Worm (Caenorhabditis elegans) whole organism, L4 larva: ENCODE data around the gene F52G3.8.

ENCODE experiments used
- ZK546.5 ChIP-seq, 2 experiments: sonication (generic microtip); optimal IDR thresholded peaks; 2 replicates each; lab custom pipeline; 2017; ENCODE audit warnings: missing biosample characterization in 2 of 2, missing genetic modification characterization in 2 of 2
- ama-1 ChIP-seq: fragments of 150-350 bp; optimal IDR thresholded peaks from 2 replicates; lab custom pipeline; 2014; ENCODE audit warnings: inconsistent platforms, mixed read lengths
- ceh-20 ChIP-seq: fragments of 200-800 bp; sonication (Bioruptor generic); IDR thresholded peaks from 2 replicates; pipeline ENCODE4 v1.3.6; 2022; ENCODE audit warnings: missing genetic modification reagents, missing genetic modification characterization, missing compliant biosample characterization
- daf-12 ChIP-seq: fragments of 150-350 bp; optimal IDR thresholded peaks from 2 replicates; lab custom pipeline; 2014; ENCODE audit warnings: missing biosample characterization, missing genetic modification reagents, missing genetic modification characterization
- dpl-1 ChIP-seq: fragments of 150-350 bp; optimal IDR thresholded peaks from 2 replicates; lab custom pipeline; 2014; ENCODE audit warnings: missing biosample characterization, missing genetic modification reagents, missing genetic modification characterization
- fos-1 ChIP-seq: fragments of 150-350 bp; optimal IDR thresholded peaks from 2 replicates; lab custom pipeline; 2014; ENCODE audit warnings: missing biosample characterization, missing genetic modification characterization
- lin-38 ChIP-seq: fragments of 200-800 bp; sonication (Bioruptor generic); IDR thresholded peaks from 2 replicates; pipeline ENCODE4 v1.3.6; 2022; ENCODE audit warnings: missing genetic modification reagents, missing genetic modification characterization, missing compliant biosample characterization
- mdl-1 ChIP-seq, 2 experiments: fragments of 150-350 bp in 1 of 2; sonication (generic microtip) in 1 of 2; optimal IDR thresholded peaks; 2 replicates each; lab custom pipeline; 2014 to 2017; ENCODE audit warnings: missing biosample characterization in 2 of 2, missing genetic modification characterization in 2 of 2
- pha-4 ChIP-seq, 2 experiments: fragments of 150-350 bp in 1 of 2; fragments of 200-800 bp in 1 of 2; sonication (Bioruptor generic) in 1 of 2; IDR thresholded peaks in 1 of 2; optimal IDR thresholded peaks in 1 of 2; 2 replicates each; pipeline versions ENCODE4 v1.3.6 to Lab custom; 2014 to 2022; ENCODE audit warnings: missing genetic modification characterization in 2 of 2, missing genetic modification reagents in 2 of 2, missing biosample characterization in 1 of 2, missing compliant biosample characterization in 1 of 2
- tag-97 ChIP-seq: fragments of 200-800 bp; sonication (Bioruptor generic); IDR thresholded peaks from 2 replicates; pipeline ENCODE4 v1.3.6; 2022; ENCODE audit warnings: missing genetic modification characterization, missing compliant biosample characterization
- unc-130 ChIP-seq: sonication (generic microtip); optimal IDR thresholded peaks from 2 replicates; lab custom pipeline; 2016; ENCODE audit warnings: missing genetic modification reagents, missing genetic modification characterization, missing compliant biosample characterization
- unc-62 ChIP-seq, 3 experiments: fragments of 150-350 bp in 1 of 3; sonication (generic microtip); optimal IDR thresholded peaks in 2 of 3; peaks in 1 of 3; 1 replicate in 1 of 3; 2 replicates in 2 of 3; lab custom pipeline; 2014 to 2017; ENCODE audit warnings: missing biosample characterization in 3 of 3, missing genetic modification characterization in 3 of 3, missing genetic modification reagents in 3 of 3, missing genotype in 1 of 3
- zag-1 ChIP-seq: fragments of 150-350 bp; optimal IDR thresholded peaks from 2 replicates; lab custom pipeline; 2014; ENCODE audit warnings: missing biosample characterization, missing genetic modification characterization
- ztf-11 ChIP-seq: fragments of 150-350 bp; optimal IDR thresholded peaks from 2 replicates; lab custom pipeline; 2014; ENCODE audit warnings: missing biosample characterization, missing genetic modification characterization

ce11 chrX:16930663-16931097 is 22.1 kb downstream of the F52G3.8 start:
- TF ChIP-seq fos-1 (tag; lab: Kevin White, UChicago), result no peak
- TF ChIP-seq mdl-1 (tag; optimal IDR thresholded peaks at IDR 0.05; lab: Kevin White, UChicago), result peak in 1 of 2 experiments; percentile 11
- TF ChIP-seq dpl-1, result no peak
- peak; percentile 70; the same call in 1 of the 2 replicates for TF ChIP-seq ceh-20 (GFP tag; lab: Robert Waterston, UW)
- TF ChIP-seq ztf-11, result no peak
- no peak for TF ChIP-seq unc-130
- TF ChIP-seq daf-12, result no peak
- peak; percentile 99 for TF ChIP-seq ama-1 (lab: Kevin White, UChicago)
- 0 out of 2 replicates have a peak, but pooled peaks have one; percentile 67 for TF ChIP-seq tag-97 (GFP tag; lab: Robert Waterston, UW)
- TF ChIP-seq unc-62 (GFP tag; optimal IDR thresholded peaks at IDR 0.05 in 1 of 2; lab: Kevin White, UChicago), result peak in 1 of 2 experiments; percentile 95
- TF ChIP-seq unc-62 (tag; optimal IDR thresholded peaks at IDR 0.05; lab: Kevin White, UChicago), result no peak
- no peak for TF ChIP-seq zag-1 (tag; lab: Kevin White, UChicago)
- TF ChIP-seq pha-4 (GFP tag; IDR thresholded peaks at IDR 0.05; lab: Robert Waterston, UW), result peak; percentile 70
- TF ChIP-seq pha-4 (tag; optimal IDR thresholded peaks at IDR 0.05; lab: Kevin White, UChicago), result peak; percentile 96
- peak in 1 of 2 experiments; percentile 42 for TF ChIP-seq ZK546.5 (tag; optimal IDR thresholded peaks at IDR 0.05; lab: Kevin White, UChicago)
- TF ChIP-seq lin-38 (GFP tag; lab: Robert Waterston, UW), result peak; percentile 42
